Worm (Caenorhabditis elegans) whole organism, L4 larva: ENCODE results near the gene let-653.

Source experiments
- F44E2.7 ChIP-seq: fragments of 200-800 bp; sonication (Bioruptor generic); IDR thresholded peaks from 2 replicates; pipeline ENCODE4 v2.1.2; 2022; ENCODE audit warnings: missing genetic modification characterization, missing compliant biosample characterization
- T20F7.1 ChIP-seq: fragments of 200-800 bp; sonication (Bioruptor generic); optimal IDR thresholded peaks from 2 replicates; lab custom pipeline; 2018; ENCODE audit warnings: mild to moderate bottlenecking, missing genetic modification characterization, missing compliant biosample characterization
- Y48G9A.11 ChIP-seq: fragments of 200-800 bp; sonication (Bioruptor generic); IDR thresholded peaks from 2 replicates; pipeline ENCODE4 v1.3.6; 2022; ENCODE audit warnings: missing genetic modification reagents, missing genetic modification characterization, missing compliant biosample characterization
- Y75B8A.6 ChIP-seq: fragments of 200-800 bp; sonication (Bioruptor generic); IDR thresholded peaks from 2 replicates; pipeline ENCODE4 v1.3.6; 2022; ENCODE audit warnings: missing genetic modification reagents, missing genetic modification characterization, missing compliant biosample characterization
- aly-2 ChIP-seq: sonication (generic microtip); optimal IDR thresholded peaks from 2 replicates; lab custom pipeline; 2018; ENCODE audit warnings: missing biosample characterization, missing genetic modification characterization
- ama-1 ChIP-seq: fragments of 150-350 bp; optimal IDR thresholded peaks from 2 replicates; lab custom pipeline; 2014; ENCODE audit warnings: inconsistent platforms, mixed read lengths
- ceh-28 ChIP-seq: fragments of 150-350 bp; optimal IDR thresholded peaks from 2 replicates; lab custom pipeline; 2014; ENCODE audit warnings: missing biosample characterization, missing genetic modification reagents, missing genetic modification characterization
- ceh-32 ChIP-seq: sonication (generic microtip); optimal IDR thresholded peaks from 2 replicates; lab custom pipeline; 2016; ENCODE audit warnings: mild to moderate bottlenecking, missing genetic modification characterization, missing compliant biosample characterization; ENCODE audit not compliant: poor library complexity
- daf-12 ChIP-seq: fragments of 150-350 bp; optimal IDR thresholded peaks from 2 replicates; lab custom pipeline; 2014; ENCODE audit warnings: missing biosample characterization, missing genetic modification reagents, missing genetic modification characterization
- daf-16 ChIP-seq, 3 experiments: sonication (generic microtip); optimal IDR thresholded peaks; 2 replicates each; lab custom pipeline; 2016 to 2017; ENCODE audit warnings: missing genetic modification characterization in 3 of 3, missing genetic modification reagents in 3 of 3, mild to moderate bottlenecking in 2 of 3, missing compliant biosample characterization in 2 of 3, missing biosample characterization in 1 of 3, moderate library complexity in 1 of 3
- dmd-6 ChIP-seq: fragments of 200-800 bp; sonication (Bioruptor generic); IDR thresholded peaks from 2 replicates; pipeline ENCODE4 v1.3.6; 2022; ENCODE audit warnings: missing genetic modification reagents, missing genetic modification characterization, missing compliant biosample characterization
- dmd-9 ChIP-seq: fragments of 200-800 bp; sonication (Bioruptor generic); IDR thresholded peaks from 2 replicates; pipeline ENCODE4 v1.3.6; 2022; ENCODE audit warnings: missing genetic modification reagents, missing genetic modification characterization, missing compliant biosample characterization
- dpl-1 ChIP-seq: fragments of 150-350 bp; optimal IDR thresholded peaks from 2 replicates; lab custom pipeline; 2014; ENCODE audit warnings: missing biosample characterization, missing genetic modification reagents, missing genetic modification characterization
- duxl-1 ChIP-seq: sonication (generic microtip); optimal IDR thresholded peaks from 2 replicates; lab custom pipeline; 2016; ENCODE audit warnings: mild to moderate bottlenecking, missing genetic modification characterization, moderate library complexity, missing compliant biosample characterization; ENCODE audit not compliant: poor library complexity
- dve-1 ChIP-seq: sonication (generic microtip); optimal IDR thresholded peaks from 2 replicates; lab custom pipeline; 2017; ENCODE audit warnings: antibody characterized with exemption, mild to moderate bottlenecking, missing genetic modification characterization, missing compliant biosample characterization; ENCODE audit not compliant: insufficient read depth
- egl-27 ChIP-seq: sonication (generic microtip); optimal IDR thresholded peaks from 3 replicates; lab custom pipeline; 2017; ENCODE audit warnings: missing biosample characterization, missing genetic modification reagents, missing genetic modification characterization
- fkh-10 ChIP-seq: fragments of 150-350 bp; optimal IDR thresholded peaks from 2 replicates; lab custom pipeline; 2014; ENCODE audit warnings: missing biosample characterization, missing genetic modification reagents, missing genetic modification characterization
- hlh-11 ChIP-seq: fragments of 200-800 bp; sonication (Bioruptor generic); optimal IDR thresholded peaks from 2 replicates; lab custom pipeline; 2018; ENCODE audit warnings: mild to moderate bottlenecking, missing genetic modification characterization, missing compliant biosample characterization
- hlh-30 ChIP-seq: sonication (generic microtip); optimal IDR thresholded peaks from 2 replicates; lab custom pipeline; 2017; ENCODE audit warnings: antibody characterized with exemption, mild to moderate bottlenecking, missing genetic modification characterization, missing compliant biosample characterization; ENCODE audit not compliant: insufficient read depth
- hmg-1.1 ChIP-seq: fragments of 200-800 bp; sonication (Bioruptor generic); IDR thresholded peaks from 2 replicates; pipeline ENCODE4 v1.3.6; 2022; ENCODE audit warnings: missing genetic modification reagents, missing genetic modification characterization, missing compliant biosample characterization
- lin-1 ChIP-seq: fragments of 200-800 bp; sonication (Bioruptor generic); IDR thresholded peaks from 2 replicates; pipeline ENCODE4 v1.3.6; 2022; ENCODE audit warnings: missing genetic modification reagents, missing genetic modification characterization, missing compliant biosample characterization
- lin-29 ChIP-seq: fragments of 200-800 bp; sonication (Bioruptor generic); IDR thresholded peaks from 2 replicates; pipeline ENCODE4 v1.3.6; 2022; ENCODE audit warnings: missing genetic modification reagents, missing genetic modification characterization, missing compliant biosample characterization
- lin-38 ChIP-seq: fragments of 200-800 bp; sonication (Bioruptor generic); IDR thresholded peaks from 2 replicates; pipeline ENCODE4 v1.3.6; 2022; ENCODE audit warnings: missing genetic modification reagents, missing genetic modification characterization, missing compliant biosample characterization
- lin-39 ChIP-seq: fragments of 150-350 bp; optimal IDR thresholded peaks from 2 replicates; lab custom pipeline; 2014; ENCODE audit warnings: missing biosample characterization, missing genetic modification reagents, missing genetic modification characterization
- lsy-2 ChIP-seq, 2 experiments: fragments of 150-350 bp in 1 of 2; sonication (generic microtip) in 1 of 2; optimal IDR thresholded peaks; 2 replicates each; lab custom pipeline; 2014 to 2017; ENCODE audit warnings: missing biosample characterization in 2 of 2, missing genetic modification characterization in 2 of 2
- madf-5 ChIP-seq, 2 experiments: fragments of 200-800 bp; sonication (Bioruptor generic); IDR thresholded peaks; 2 replicates each; pipeline ENCODE4 v1.3.6; 2022; ENCODE audit warnings: missing compliant biosample characterization in 2 of 2, missing genetic modification characterization in 2 of 2
- mep-1 ChIP-seq: fragments of 150-350 bp; sonication (generic microtip); optimal IDR thresholded peaks from 3 replicates; lab custom pipeline; 2014; ENCODE audit warnings: missing biosample characterization, missing genetic modification characterization
- mes-2 ChIP-seq: sonication (generic microtip); optimal IDR thresholded peaks from 2 replicates; lab custom pipeline; 2016; ENCODE audit warnings: missing genotype, mild to moderate bottlenecking, missing genetic modification characterization, missing compliant biosample characterization; ENCODE audit not compliant: poor library complexity, severe bottlenecking
- nhr-11 ChIP-seq: fragments of 150-350 bp; optimal IDR thresholded peaks from 2 replicates; lab custom pipeline; 2014; ENCODE audit warnings: missing biosample characterization, missing genetic modification characterization
- nhr-28 ChIP-seq: fragments of 150-350 bp; optimal IDR thresholded peaks from 2 replicates; lab custom pipeline; 2014; ENCODE audit warnings: missing biosample characterization, missing genetic modification characterization
- nhr-77 ChIP-seq: fragments of 150-350 bp; optimal IDR thresholded peaks from 2 replicates; lab custom pipeline; 2014; ENCODE audit warnings: missing biosample characterization, missing genetic modification characterization
- pha-4 ChIP-seq, 2 experiments: fragments of 150-350 bp in 1 of 2; fragments of 200-800 bp in 1 of 2; sonication (Bioruptor generic) in 1 of 2; IDR thresholded peaks in 1 of 2; optimal IDR thresholded peaks in 1 of 2; 2 replicates each; pipeline versions ENCODE4 v1.3.6 to Lab custom; 2014 to 2022; ENCODE audit warnings: missing genetic modification characterization in 2 of 2, missing genetic modification reagents in 2 of 2, missing biosample characterization in 1 of 2, missing compliant biosample characterization in 1 of 2
- rbr-2 ChIP-seq: sonication (generic microtip); optimal IDR thresholded peaks from 2 replicates; lab custom pipeline; 2016; ENCODE audit warnings: missing genotype, missing genetic modification characterization, missing compliant biosample characterization
- tra-1 ChIP-seq: fragments of 200-800 bp; sonication (Bioruptor generic); IDR thresholded peaks from 2 replicates; pipeline ENCODE4 v1.3.6; 2022; ENCODE audit warnings: missing genetic modification reagents, missing genetic modification characterization, missing compliant biosample characterization
- unc-39 ChIP-seq: sonication (generic microtip); optimal IDR thresholded peaks from 2 replicates; lab custom pipeline; 2017; ENCODE audit warnings: missing biosample characterization, missing genetic modification characterization
- vab-7 ChIP-seq: fragments of 200-800 bp; sonication (Bioruptor generic); IDR thresholded peaks from 2 replicates; pipeline ENCODE4 v1.3.6; 2022; ENCODE audit warnings: missing genetic modification reagents, missing genetic modification characterization, missing compliant biosample characterization
- zip-2 ChIP-seq: fragments of 150-350 bp; optimal IDR thresholded peaks from 2 replicates; lab custom pipeline; 2014; ENCODE audit warnings: missing biosample characterization, missing genetic modification characterization
- ztf-11 ChIP-seq: fragments of 150-350 bp; optimal IDR thresholded peaks from 2 replicates; lab custom pipeline; 2014; ENCODE audit warnings: missing biosample characterization, missing genetic modification characterization

Gene let-653

DNA sequence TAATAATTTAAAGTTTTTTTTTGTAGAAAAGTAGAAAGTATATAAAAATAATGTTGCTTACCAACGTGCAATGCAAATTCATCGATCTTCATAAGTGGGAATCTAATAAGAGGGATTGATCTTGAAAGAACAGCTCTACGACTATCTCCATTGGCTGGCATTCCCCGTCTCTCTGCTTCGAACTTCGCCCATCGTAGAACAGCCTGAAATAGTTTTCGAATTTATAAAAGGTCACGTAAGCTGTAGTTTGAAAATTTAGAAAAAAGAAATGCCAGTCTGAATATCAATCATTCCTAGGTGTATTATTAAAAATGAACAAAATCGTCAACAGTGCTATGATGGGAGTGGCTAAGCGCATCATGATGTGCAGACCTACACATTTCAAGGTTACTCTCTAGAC is 33.5 kb upstream of the let-653 start, which contains the start of gene F38H4.5:
Gene F38H4.5, plus strand, starts transcription at position 301 of the 400 bp plus-strand sequence.
- no peak for TF ChIP-seq madf-5 (GFP tag; IDR thresholded peaks at IDR 0.05; lab: Robert Waterston, UW)
- no peak for TF ChIP-seq lin-1 (GFP tag; lab: Robert Waterston, UW)
- TF ChIP-seq ztf-11 = no peak
- TF ChIP-seq daf-12 (tag; lab: Kevin White, UChicago) = no peak
- TF ChIP-seq vab-7 (GFP tag; lab: Robert Waterston, UW) = no peak
- TF ChIP-seq dmd-6 (GFP tag; lab: Robert Waterston, UW) = no peak
- TF ChIP-seq duxl-1 (tag; lab: Kevin White, UChicago) = no peak
- TF ChIP-seq unc-39 (tag; lab: Kevin White, UChicago) = no peak
- TF ChIP-seq lin-39 (tag; lab: Kevin White, UChicago) = no peak
- TF ChIP-seq zip-2 (tag; lab: Kevin White, UChicago) = no peak
- no peak for TF ChIP-seq dpl-1 (GFP tag; lab: Kevin White, UChicago)
- no peak for TF ChIP-seq Y75B8A.6 (GFP tag; lab: Robert Waterston, UW)
- TF ChIP-seq Y48G9A.11 (GFP tag; lab: Robert Waterston, UW) = no peak
- no peak for TF ChIP-seq tra-1 (GFP tag; lab: Robert Waterston, UW)
- no peak for TF ChIP-seq T20F7.1 (GFP tag; lab: Kevin White, UChicago)
- no peak for TF ChIP-seq nhr-28 (tag; lab: Kevin White, UChicago)

DNA sequence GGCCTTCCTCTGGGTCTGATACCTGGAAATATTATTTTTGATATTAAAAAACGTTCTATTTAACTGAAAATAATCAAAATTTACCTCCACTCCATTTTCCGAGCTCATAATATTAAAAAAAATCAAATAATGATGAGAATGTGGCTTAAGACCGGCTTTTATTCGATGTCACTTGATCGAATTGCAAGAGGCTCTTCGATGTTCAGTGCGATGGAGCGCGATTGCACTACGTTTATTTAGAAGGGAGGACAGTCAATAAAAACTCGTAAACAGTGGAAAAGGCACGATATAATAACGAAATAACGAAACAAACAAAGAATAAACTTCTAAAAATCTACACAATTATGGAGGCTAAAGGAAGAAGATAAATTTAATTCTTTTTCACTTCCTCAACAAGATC is 30.6 kb upstream of the let-653 start, which contains the start of gene tag-30:
Gene tag-30, minus strand, starts transcription at position 383 of the 400 bp plus-strand sequence.
- TF ChIP-seq egl-27 (tag; lab: Kevin White, UChicago) (no peak), nhr-77 (tag; lab: Kevin White, UChicago) (peak; percentile 46), hmg-1.1 (GFP tag; lab: Robert Waterston, UW) (0 out of 2 replicates have a peak, but pooled peaks have one; percentile 43), nhr-11 (tag; lab: Kevin White, UChicago) (peak; percentile 39), lsy-2 (tag; optimal IDR thresholded peaks at IDR 0.05; lab: Kevin White, UChicago) (peak in 1 of 2 experiments; percentile 74), dpl-1 (GFP tag; lab: Kevin White, UChicago) (peak; percentile 62), rbr-2 (tag; lab: Kevin White, UChicago) (peak; percentile 22), fkh-10 (GFP tag; lab: Kevin White, UChicago) (no peak), lin-38 (GFP tag; lab: Robert Waterston, UW) (peak; percentile 93), dmd-9 (GFP tag; lab: Robert Waterston, UW) (no peak), daf-16 (GFP tag; optimal IDR thresholded peaks at IDR 0.05; lab: Kevin White, UChicago) (no peak), daf-16 (tag; optimal IDR thresholded peaks at IDR 0.05; lab: Kevin White, UChicago) (peak; percentile 79), mep-1 (peak; percentile 61), madf-5 (GFP tag; IDR thresholded peaks at IDR 0.05; lab: Robert Waterston, UW) (no peak), ama-1 (lab: Kevin White, UChicago) (peak; percentile 3), lin-29 (GFP tag; lab: Robert Waterston, UW) (no peak), aly-2 (tag; lab: Kevin White, UChicago) (no peak), pha-4 (GFP tag; IDR thresholded peaks at IDR 0.05; lab: Robert Waterston, UW) (peak; percentile 15; the same call in 1 of the 2 replicates), pha-4 (tag; optimal IDR thresholded peaks at IDR 0.05; lab: Kevin White, UChicago) (peak; percentile 91), dve-1 (peak; percentile 75), hlh-11 (tag; lab: Kevin White, UChicago) (peak; percentile 36), ceh-28 (tag; lab: Kevin White, UChicago) (no peak), mes-2 (tag; lab: Kevin White, UChicago) (peak; percentile 60), hlh-30 (tag; lab: Kevin White, UChicago) (peak; percentile 88), ceh-32 (tag; lab: Kevin White, UChicago) (no peak), F44E2.7 (GFP tag; lab: Robert Waterston, UW) (no peak)
